Worm (Caenorhabditis elegans): ENCODE measurements around the gene ugt-56.

ugt-56 gene

ce11 chrV:12275714-12276113, 16.9 kb downstream of the ugt-56 start:
- TF ChIP-seq flt-1 (GFP tag; IDR thresholded peaks at IDR 0.05) (no peak), ref-1 (GFP tag; conservative IDR thresholded peaks at IDR 0.05) (no peak), T22C8.4 (GFP tag; IDR thresholded peaks at IDR 0.05) (no peak), ztf-23 (GFP tag; IDR thresholded peaks at IDR 0.05) (no peak), tab-1 (GFP tag; IDR thresholded peaks at IDR 0.05) (no peak), med-1 (GFP tag; optimal IDR thresholded peaks at IDR 0.05; ENCODE audit: insufficient read depth) (no peak), ztf-29 (GFP tag; IDR thresholded peaks at IDR 0.05) (no peak), cog-1 (tag; optimal IDR thresholded peaks at IDR 0.05) (no peak), klf-2 (GFP tag; conservative IDR thresholded peaks at IDR 0.05) (no peak)

ce11 chrV:12276946-12277345, 18.2 kb downstream of the ugt-56 start, which contains the start of gene bnc-1:
Gene bnc-1 (minus strand): TSS chrV:12277046.
- no peak for TF ChIP-seq cog-1 (tag; optimal IDR thresholded peaks at IDR 0.05)
- no peak for TF ChIP-seq flt-1 (GFP tag; IDR thresholded peaks at IDR 0.05)
- no peak for TF ChIP-seq ref-1 (GFP tag; conservative IDR thresholded peaks at IDR 0.05)
- no peak for TF ChIP-seq klf-2 (GFP tag; conservative IDR thresholded peaks at IDR 0.05)
- no peak for TF ChIP-seq med-1 (GFP tag; optimal IDR thresholded peaks at IDR 0.05; ENCODE audit: insufficient read depth)
- no peak for TF ChIP-seq T22C8.4 (GFP tag; IDR thresholded peaks at IDR 0.05)
- no peak for TF ChIP-seq tab-1 (GFP tag; IDR thresholded peaks at IDR 0.05)
- TF ChIP-seq ztf-23 (GFP tag; IDR thresholded peaks at IDR 0.05): no peak
- no peak for TF ChIP-seq ztf-29 (GFP tag; IDR thresholded peaks at IDR 0.05)

DNA sequence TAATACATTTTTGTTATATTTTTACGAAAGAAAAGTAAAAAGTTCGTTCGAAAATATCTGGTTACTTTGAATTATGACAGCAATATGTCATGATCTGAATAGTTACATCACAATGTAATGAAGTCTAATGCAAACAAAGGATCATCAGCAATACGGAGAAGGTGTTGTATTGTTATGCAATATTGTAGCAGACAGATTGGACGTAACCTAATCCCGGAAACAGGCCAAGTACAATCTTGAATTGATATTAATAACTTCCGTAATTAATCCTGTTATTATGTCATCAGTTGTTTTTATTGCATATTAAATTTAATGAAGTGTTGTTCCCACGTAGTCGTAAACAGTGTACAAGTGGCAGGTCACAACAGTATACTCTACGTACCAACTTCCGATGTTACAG, 22.7 kb downstream of the ugt-56 start:
- TF ChIP-seq ztf-29 (GFP tag; IDR thresholded peaks at IDR 0.05): no peak
- no peak for TF ChIP-seq med-1 (GFP tag; optimal IDR thresholded peaks at IDR 0.05; ENCODE audit: insufficient read depth)
- no peak for TF ChIP-seq klf-2 (GFP tag; conservative IDR thresholded peaks at IDR 0.05)
- TF ChIP-seq tab-1 (GFP tag; IDR thresholded peaks at IDR 0.05): no peak
- TF ChIP-seq cog-1 (tag; optimal IDR thresholded peaks at IDR 0.05): no peak
- TF ChIP-seq ref-1 (GFP tag; conservative IDR thresholded peaks at IDR 0.05): no peak
- no peak for TF ChIP-seq flt-1 (GFP tag; IDR thresholded peaks at IDR 0.05)
- TF ChIP-seq T22C8.4 (GFP tag; IDR thresholded peaks at IDR 0.05): no peak
- TF ChIP-seq ztf-23 (GFP tag; IDR thresholded peaks at IDR 0.05): no peak

ce11 chrV:12283187-12283586, 24.4 kb downstream of the ugt-56 start, which contains the start of gene F55C5.10:
Gene F55C5.10 (plus strand): TSS chrV:12283487.
- TF ChIP-seq T22C8.4 (GFP tag; IDR thresholded peaks at IDR 0.05) (no peak), ztf-29 (GFP tag; IDR thresholded peaks at IDR 0.05) (no peak), ref-1 (GFP tag; conservative IDR thresholded peaks at IDR 0.05) (no peak), flt-1 (GFP tag; IDR thresholded peaks at IDR 0.05) (no peak), klf-2 (GFP tag; conservative IDR thresholded peaks at IDR 0.05) (no peak), tab-1 (GFP tag; IDR thresholded peaks at IDR 0.05) (no peak), cog-1 (tag; optimal IDR thresholded peaks at IDR 0.05) (no peak), med-1 (GFP tag; optimal IDR thresholded peaks at IDR 0.05; ENCODE audit: insufficient read depth) (no peak), ztf-23 (GFP tag; IDR thresholded peaks at IDR 0.05) (no peak)

DNA sequence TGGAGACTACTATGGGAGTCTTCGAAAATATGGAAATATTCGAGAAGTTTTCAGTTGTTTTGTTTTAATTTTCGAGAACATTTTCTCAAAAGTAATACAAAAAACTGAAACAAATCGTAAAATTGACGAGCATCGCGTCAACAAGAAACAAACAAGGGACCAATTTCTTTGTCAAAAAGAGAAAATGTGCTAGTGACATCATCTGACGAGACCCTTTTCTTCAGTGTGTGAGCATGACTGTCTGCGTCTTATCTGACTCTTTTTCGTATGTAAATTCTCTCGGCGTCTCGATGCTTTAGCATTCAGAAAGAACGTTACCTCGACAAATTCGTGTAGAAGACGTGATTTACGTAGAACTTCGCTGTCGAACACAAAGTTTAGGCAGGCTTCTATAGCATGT, 28.9 kb downstream of the ugt-56 start:
- no peak for TF ChIP-seq flt-1 (GFP tag; IDR thresholded peaks at IDR 0.05)
- TF ChIP-seq cog-1 (tag; optimal IDR thresholded peaks at IDR 0.05): no peak
- TF ChIP-seq ztf-29 (GFP tag; IDR thresholded peaks at IDR 0.05): no peak
- no peak for TF ChIP-seq tab-1 (GFP tag; IDR thresholded peaks at IDR 0.05)
- no peak for TF ChIP-seq ref-1 (GFP tag; conservative IDR thresholded peaks at IDR 0.05)
- TF ChIP-seq ztf-23 (GFP tag; IDR thresholded peaks at IDR 0.05): no peak
- no peak for TF ChIP-seq med-1 (GFP tag; optimal IDR thresholded peaks at IDR 0.05; ENCODE audit: insufficient read depth)
- TF ChIP-seq klf-2 (GFP tag; conservative IDR thresholded peaks at IDR 0.05): no peak
- no peak for TF ChIP-seq T22C8.4 (GFP tag; IDR thresholded peaks at IDR 0.05)

DNA sequence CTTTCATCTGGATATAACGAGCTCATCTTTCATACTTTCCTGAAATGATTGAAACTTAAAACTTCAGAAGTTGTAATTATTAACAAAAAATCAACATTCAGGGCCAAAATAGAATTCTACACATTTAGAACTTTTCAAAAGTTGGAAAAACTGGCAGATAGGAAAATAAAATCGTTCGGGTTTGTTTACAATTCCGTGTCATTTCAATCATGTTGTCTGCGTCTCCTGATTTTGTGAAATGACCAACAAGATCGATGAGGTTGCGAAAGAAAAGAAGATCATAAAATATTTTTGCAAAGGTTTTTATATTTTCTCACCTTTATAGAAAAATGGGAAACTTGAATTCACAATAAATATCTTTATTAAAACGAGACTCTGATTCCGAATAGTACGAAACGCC, 29.8 kb downstream of the ugt-56 start, which contains the start of gene rskd-1:
Gene rskd-1 (minus strand): TSS at position 39 of the 400 bp plus-strand sequence.
- TF ChIP-seq ztf-23 (GFP tag; IDR thresholded peaks at IDR 0.05) (no peak), T22C8.4 (GFP tag; IDR thresholded peaks at IDR 0.05) (no peak), med-1 (GFP tag; optimal IDR thresholded peaks at IDR 0.05; ENCODE audit: insufficient read depth) (no peak), cog-1 (tag; optimal IDR thresholded peaks at IDR 0.05) (no peak), ztf-29 (GFP tag; IDR thresholded peaks at IDR 0.05) (no peak), klf-2 (GFP tag; conservative IDR thresholded peaks at IDR 0.05) (no peak), tab-1 (GFP tag; IDR thresholded peaks at IDR 0.05) (no peak), ref-1 (GFP tag; conservative IDR thresholded peaks at IDR 0.05) (no peak), flt-1 (GFP tag; IDR thresholded peaks at IDR 0.05) (no peak)

DNA sequence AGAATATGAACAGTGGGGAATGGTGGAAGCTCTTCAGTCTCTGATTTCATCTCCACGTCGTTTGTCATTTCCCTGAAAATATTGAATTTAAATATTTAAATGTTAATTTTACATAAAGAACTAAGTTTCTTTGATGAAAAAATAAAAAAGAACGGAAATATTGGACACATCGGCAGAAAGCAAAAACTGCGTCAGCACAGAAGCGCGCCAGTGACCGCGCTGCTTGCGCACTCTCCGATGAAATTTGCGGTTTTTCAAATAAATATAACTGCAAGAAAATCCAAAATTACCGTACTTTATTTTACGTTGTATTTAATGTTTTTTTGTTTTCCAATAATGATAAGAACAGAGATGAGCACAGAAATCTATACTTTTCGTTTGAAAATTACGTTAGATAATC, 32.8 kb downstream of the ugt-56 start, which contains the start of the genes srpa-68 and srh-16:
Gene srpa-68 (minus strand): TSS at position 72 of the 400 bp plus-strand sequence.
Gene srh-16 (plus strand): TSS at position 275 of the 400 bp plus-strand sequence.
- TF ChIP-seq flt-1 (GFP tag; IDR thresholded peaks at IDR 0.05): peak; percentile 87
- TF ChIP-seq klf-2 (GFP tag; conservative IDR thresholded peaks at IDR 0.05): 0 out of 2 replicates have a peak, but pooled peaks have one; percentile 48
- TF ChIP-seq tab-1 (GFP tag; IDR thresholded peaks at IDR 0.05): peak; percentile 67; the same call in 1 of the 2 replicates
- TF ChIP-seq cog-1 (tag; optimal IDR thresholded peaks at IDR 0.05): peak; percentile 79
- 0 out of 2 replicates have a peak, but pooled peaks have one; percentile 19 for TF ChIP-seq ztf-29 (GFP tag; IDR thresholded peaks at IDR 0.05)
- TF ChIP-seq T22C8.4 (GFP tag; IDR thresholded peaks at IDR 0.05): no peak
- peak; percentile 49 for TF ChIP-seq med-1 (GFP tag; optimal IDR thresholded peaks at IDR 0.05; ENCODE audit: insufficient read depth)
- TF ChIP-seq ref-1 (GFP tag; conservative IDR thresholded peaks at IDR 0.05): no peak
- TF ChIP-seq ztf-23 (GFP tag; IDR thresholded peaks at IDR 0.05): peak; percentile 83

ce11 chrV:12294091-12294490, 35.3 kb downstream of the ugt-56 start:
- TF ChIP-seq ztf-29 (GFP tag; IDR thresholded peaks at IDR 0.05) (no peak), flt-1 (GFP tag; IDR thresholded peaks at IDR 0.05) (no peak), tab-1 (GFP tag; IDR thresholded peaks at IDR 0.05) (no peak), med-1 (GFP tag; optimal IDR thresholded peaks at IDR 0.05; ENCODE audit: insufficient read depth) (no peak), ref-1 (GFP tag; conservative IDR thresholded peaks at IDR 0.05) (no peak), cog-1 (tag; optimal IDR thresholded peaks at IDR 0.05) (no peak), klf-2 (GFP tag; conservative IDR thresholded peaks at IDR 0.05) (no peak), T22C8.4 (GFP tag; IDR thresholded peaks at IDR 0.05) (no peak), ztf-23 (GFP tag; IDR thresholded peaks at IDR 0.05) (no peak)

ce11 chrV:12295015-12295414, 36.2 kb downstream of the ugt-56 start:
- TF ChIP-seq cog-1 (tag; optimal IDR thresholded peaks at IDR 0.05) (no peak), T22C8.4 (GFP tag; IDR thresholded peaks at IDR 0.05) (no peak), tab-1 (GFP tag; IDR thresholded peaks at IDR 0.05) (no peak), ref-1 (GFP tag; conservative IDR thresholded peaks at IDR 0.05) (no peak), ztf-29 (GFP tag; IDR thresholded peaks at IDR 0.05) (no peak), flt-1 (GFP tag; IDR thresholded peaks at IDR 0.05) (no peak), klf-2 (GFP tag; conservative IDR thresholded peaks at IDR 0.05) (no peak), med-1 (GFP tag; optimal IDR thresholded peaks at IDR 0.05; ENCODE audit: insufficient read depth) (no peak), ztf-23 (GFP tag; IDR thresholded peaks at IDR 0.05) (no peak)
